Worm (Caenorhabditis elegans) whole organism, early embryonic: ENCODE data around the gene srj-45.

Source experiments
- F13C5.2 ChIP-seq: sonication (generic microtip); optimal IDR thresholded peaks from 2 replicates; lab custom pipeline; 2017; ENCODE audit warnings: mild to moderate bottlenecking, missing genetic modification characterization, inconsistent platforms, missing compliant biosample characterization
- ama-1 ChIP-seq: fragments of 150-350 bp; optimal IDR thresholded peaks from 2 replicates; lab custom pipeline; 2014

DNA sequence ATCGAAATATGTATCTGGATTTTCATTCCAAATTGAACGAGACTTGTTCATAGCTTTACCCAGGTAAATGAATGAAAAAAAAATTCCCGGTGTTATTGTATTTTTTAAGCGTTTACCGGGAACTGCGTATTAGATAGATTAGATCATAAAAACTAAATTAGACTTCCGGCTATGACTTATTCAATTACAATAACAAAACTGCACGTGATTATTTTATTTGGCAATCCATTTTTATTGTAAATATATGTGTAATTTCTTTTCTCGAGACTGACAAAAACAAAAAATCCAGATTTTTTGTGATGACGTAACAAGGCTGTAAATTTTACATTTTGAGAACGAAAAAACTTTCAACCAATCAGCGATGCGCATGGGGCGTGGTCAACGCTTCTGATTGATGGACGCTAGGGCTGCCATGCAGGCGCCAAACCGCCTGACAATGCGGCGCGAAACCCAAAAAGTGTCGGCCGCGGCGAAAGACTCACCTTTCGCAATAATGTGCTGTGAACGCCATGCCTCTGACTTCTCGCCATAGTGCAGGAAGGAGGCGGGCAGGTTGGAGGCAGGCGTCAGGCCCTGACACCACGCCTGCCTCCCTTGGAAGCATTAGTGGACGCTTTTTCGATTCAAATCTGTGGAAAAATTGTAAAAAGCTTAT, 14.7 kb downstream of the srj-45 start, which contains the start of gene srh-36:
- no peak for TF ChIP-seq F13C5.2 (tag; lab: Kevin White, UChicago)
- TF ChIP-seq ama-1 (lab: Kevin White, UChicago) = no peak
